Comparison of ENCODE assay signal across 2 worm cellular contexts in the genomic region with DNA sequence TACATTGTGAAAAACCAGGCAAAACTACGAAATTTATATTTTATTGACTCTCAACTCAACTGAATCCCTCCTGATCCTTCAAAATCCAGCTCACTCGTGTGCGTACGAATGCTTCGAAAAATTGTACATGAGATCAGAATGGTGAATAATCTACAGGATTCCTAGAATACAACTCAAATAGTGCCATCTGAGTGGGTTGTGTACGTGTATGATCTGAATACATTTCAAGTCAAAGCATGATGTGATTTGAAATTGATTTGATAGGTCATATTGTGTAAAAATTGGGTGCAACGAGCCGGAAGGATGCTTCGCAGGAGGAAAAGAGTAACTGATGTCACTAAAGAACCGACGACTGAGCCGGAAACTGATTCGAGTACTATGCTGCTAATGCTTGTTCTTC.
TF ChIP-seq lines count a peak whose summit lies in the region.

No protein-coding gene starts in this region.

TF ChIP-seq in whole organism, L1 larva, 84 proteins besides CTCF, POLR2A, EP300 and RAD21:
- TF ChIP-seq nhr-47 (tag; optimal IDR thresholded peaks at IDR 0.05; lab: Kevin White, UChicago) (peak; percentile 39), hpl-2 (GFP tag; optimal IDR thresholded peaks at IDR 0.05; lab: Kevin White, UChicago) (no peak), fkh-8 (tag; optimal IDR thresholded peaks at IDR 0.05; lab: Kevin White, UChicago) (peak; percentile 78), nhr-71 (tag; optimal IDR thresholded peaks at IDR 0.05; lab: Kevin White, UChicago) (peak; percentile 32), C16A3.4 (tag; optimal IDR thresholded peaks at IDR 0.05; lab: Kevin White, UChicago) (no peak), sox-4 (tag; optimal IDR thresholded peaks at IDR 0.05; lab: Kevin White, UChicago) (peak; percentile 54), egl-13 (tag; optimal IDR thresholded peaks at IDR 0.05; lab: Kevin White, UChicago) (peak; percentile 23), lin-14 (GFP tag; optimal IDR thresholded peaks at IDR 0.05; lab: Kevin White, UChicago) (peak; percentile 4)

TF ChIP-seq in whole organism, L2 larva, 48 proteins besides CTCF, POLR2A, EP300 and RAD21:
- TF ChIP-seq nhr-21 (tag; optimal IDR thresholded peaks at IDR 0.05; lab: Kevin White, UChicago) (peak; percentile 32), ztf-4 (tag; optimal IDR thresholded peaks at IDR 0.05; lab: Kevin White, UChicago) (no peak), crh-2 (tag; optimal IDR thresholded peaks at IDR 0.05; lab: Kevin White, UChicago) (no peak), mdl-1 (tag; optimal IDR thresholded peaks at IDR 0.05; lab: Kevin White, UChicago) (no peak)
